Fruit fly (Drosophila melanogaster) whole organism, embryonic: ENCODE results near the gene Cyp313a1.

Experiments
- CG10654 ChIP-seq: fragments of 200-800 bp; sonication (Bioruptor generic); optimal IDR thresholded peaks from 2 replicates; lab custom pipeline; 2016; ENCODE audit warnings: missing biosample characterization, missing genetic modification characterization
- Dfd ChIP-seq, 2 experiments: fragments of >200 bp; optimal IDR thresholded peaks; 2 replicates each; lab custom pipeline; 2017; ENCODE audit warnings: missing biosample characterization in 2 of 2, missing genetic modification characterization in 2 of 2
- Scr ChIP-seq: fragments of 200-800 bp; sonication (Bioruptor generic); IDR thresholded peaks from 2 replicates; pipeline ENCODE4 v1.3.6; 2022; ENCODE audit warnings: missing biosample characterization, missing genetic modification characterization; ENCODE audit not compliant: partially characterized antibody
- amos ChIP-seq: fragments of 200-800 bp; sonication (Bioruptor generic); IDR thresholded peaks from 2 replicates; pipeline ENCODE4 v1.3.6; 2022; ENCODE audit warnings: missing biosample characterization, missing genetic modification characterization; ENCODE audit not compliant: partially characterized antibody
- kay ChIP-seq: fragments of 200-800 bp; sonication (Bioruptor generic); optimal IDR thresholded peaks from 2 replicates; lab custom pipeline; 2016; ENCODE audit warnings: missing biosample characterization, missing genetic modification characterization
- sisA ChIP-seq: fragments of 200-800 bp; sonication (Bioruptor generic); IDR thresholded peaks from 2 replicates; pipeline ENCODE4 v1.3.6; 2022; ENCODE audit warnings: missing biosample characterization, missing genetic modification characterization
- z ChIP-seq: fragments of 200-800 bp; sonication (Bioruptor generic); IDR thresholded peaks from 3 replicates; pipeline ENCODE4 v1.3.6; 2022; ENCODE audit warnings: missing biosample characterization, missing genetic modification characterization
- zf30C ChIP-seq: fragments of 200-800 bp; sonication (Bioruptor generic); optimal IDR thresholded peaks from 3 replicates; lab custom pipeline; 2018; ENCODE audit warnings: missing biosample characterization, mild to moderate bottlenecking, missing genetic modification characterization

- TF ChIP-seq amos (GFP tag; lab: Robert Waterston, UW) (no peak), z (GFP tag; lab: Robert Waterston, UW) (no peak), CG10654 (no peak), sisA (GFP tag; lab: Robert Waterston, UW) (no peak), zf30C (GFP tag; lab: Kevin White, UChicago) (no peak), Dfd (GFP tag; optimal IDR thresholded peaks at IDR 0.05; lab: Kevin White, UChicago) (no peak), kay (GFP tag; lab: Kevin White, UChicago) (no peak), Scr (GFP tag; lab: Robert Waterston, UW) (no peak)
Measured at dm6 chr3R:14498072-14498471, 22.8 kb upstream of the Cyp313a1 start.
